Worm (Caenorhabditis elegans) whole organism, L4 larva: ENCODE data around the gene nhr-8.

Experiments
- F10B5.3 ChIP-seq: sonication (generic microtip); optimal IDR thresholded peaks from 2 replicates; lab custom pipeline; 2016; ENCODE audit warnings: mild to moderate bottlenecking, missing genetic modification characterization, missing compliant biosample characterization
- aha-1 ChIP-seq: fragments of 150-350 bp; peaks from one replicate; lab custom pipeline; 2014; ENCODE audit warnings: missing biosample characterization, missing genetic modification characterization
- ceh-82 ChIP-seq: sonication (generic microtip); optimal IDR thresholded peaks from 2 replicates; lab custom pipeline; 2017; ENCODE audit warnings: missing biosample characterization, missing genetic modification characterization
- daf-16 ChIP-seq, 3 experiments: sonication (generic microtip); optimal IDR thresholded peaks; 2 replicates each; lab custom pipeline; 2016 to 2017; ENCODE audit warnings: missing genetic modification characterization in 3 of 3, missing genetic modification reagents in 3 of 3, mild to moderate bottlenecking in 2 of 3, missing compliant biosample characterization in 2 of 3, missing biosample characterization in 1 of 3, moderate library complexity in 1 of 3
- dpl-1 ChIP-seq: fragments of 150-350 bp; optimal IDR thresholded peaks from 2 replicates; lab custom pipeline; 2014; ENCODE audit warnings: missing biosample characterization, missing genetic modification reagents, missing genetic modification characterization
- dve-1 ChIP-seq: sonication (generic microtip); optimal IDR thresholded peaks from 2 replicates; lab custom pipeline; 2017; ENCODE audit warnings: antibody characterized with exemption, mild to moderate bottlenecking, missing genetic modification characterization, missing compliant biosample characterization; ENCODE audit not compliant: insufficient read depth
- gei-8 ChIP-seq: fragments of 200-800 bp; sonication (Bioruptor generic); optimal IDR thresholded peaks from 2 replicates; lab custom pipeline; 2018; ENCODE audit warnings: mild to moderate bottlenecking, missing genetic modification characterization, missing compliant biosample characterization
- hif-1 ChIP-seq, 2 experiments: sonication (generic microtip); optimal IDR thresholded peaks; 2 replicates each; lab custom pipeline; 2016 to 2017; ENCODE audit warnings: missing compliant biosample characterization in 2 of 2, missing genetic modification characterization in 2 of 2, missing genetic modification reagents in 2 of 2, missing genotype in 2 of 2, mild to moderate bottlenecking in 1 of 2
- hlh-11 ChIP-seq: fragments of 200-800 bp; sonication (Bioruptor generic); optimal IDR thresholded peaks from 2 replicates; lab custom pipeline; 2018; ENCODE audit warnings: mild to moderate bottlenecking, missing genetic modification characterization, missing compliant biosample characterization
- lim-7 ChIP-seq: fragments of 200-800 bp; sonication (Bioruptor generic); IDR thresholded peaks from 2 replicates; pipeline ENCODE4 v1.3.6; 2022; ENCODE audit warnings: missing genetic modification characterization, missing compliant biosample characterization
- lin-29 ChIP-seq: fragments of 200-800 bp; sonication (Bioruptor generic); IDR thresholded peaks from 2 replicates; pipeline ENCODE4 v1.3.6; 2022; ENCODE audit warnings: missing genetic modification reagents, missing genetic modification characterization, missing compliant biosample characterization
- lin-38 ChIP-seq: fragments of 200-800 bp; sonication (Bioruptor generic); IDR thresholded peaks from 2 replicates; pipeline ENCODE4 v1.3.6; 2022; ENCODE audit warnings: missing genetic modification reagents, missing genetic modification characterization, missing compliant biosample characterization
- mdt-29 ChIP-seq: fragments of 200-800 bp; sonication (Bioruptor generic); IDR thresholded peaks from 2 replicates; pipeline ENCODE4 v1.3.6; 2022; ENCODE audit warnings: missing genetic modification reagents, missing genetic modification characterization, missing compliant biosample characterization
- mep-1 ChIP-seq: fragments of 150-350 bp; sonication (generic microtip); optimal IDR thresholded peaks from 3 replicates; lab custom pipeline; 2014; ENCODE audit warnings: missing biosample characterization, missing genetic modification characterization
- mxl-3 ChIP-seq: fragments of 200-800 bp; sonication (Bioruptor generic); optimal IDR thresholded peaks from 2 replicates; lab custom pipeline; 2018; ENCODE audit warnings: mild to moderate bottlenecking, missing genetic modification characterization, missing compliant biosample characterization
- nhr-102 ChIP-seq: sonication (generic microtip); optimal IDR thresholded peaks from 2 replicates; lab custom pipeline; 2016; ENCODE audit warnings: mild to moderate bottlenecking, missing genetic modification characterization, moderate library complexity, missing compliant biosample characterization
- nhr-28 ChIP-seq: fragments of 150-350 bp; optimal IDR thresholded peaks from 2 replicates; lab custom pipeline; 2014; ENCODE audit warnings: missing biosample characterization, missing genetic modification characterization
- nhr-48 ChIP-seq: sonication (generic microtip); optimal IDR thresholded peaks from 2 replicates; lab custom pipeline; 2016; ENCODE audit warnings: mild to moderate bottlenecking, missing genetic modification characterization, missing compliant biosample characterization
- nhr-77 ChIP-seq: fragments of 150-350 bp; optimal IDR thresholded peaks from 2 replicates; lab custom pipeline; 2014; ENCODE audit warnings: missing biosample characterization, missing genetic modification characterization
- php-3 ChIP-seq: fragments of 200-800 bp; sonication (Bioruptor generic); IDR thresholded peaks from 2 replicates; pipeline ENCODE4 v1.3.6; 2022; ENCODE audit warnings: missing genetic modification reagents, missing genetic modification characterization, missing compliant biosample characterization
- pqm-1 ChIP-seq: sonication (generic microtip); optimal IDR thresholded peaks from 2 replicates; lab custom pipeline; 2017; ENCODE audit warnings: missing biosample characterization, missing genetic modification characterization
- saeg-2 ChIP-seq: fragments of 200-800 bp; sonication (Bioruptor generic); IDR thresholded peaks from 2 replicates; pipeline ENCODE4 v1.3.6; 2022; ENCODE audit warnings: missing genetic modification reagents, missing genetic modification characterization, missing compliant biosample characterization
- sdz-12 ChIP-seq: fragments of 200-800 bp; sonication (Bioruptor generic); optimal IDR thresholded peaks from 2 replicates; lab custom pipeline; 2018; ENCODE audit warnings: mild to moderate bottlenecking, missing genetic modification characterization, missing compliant biosample characterization
- snpc-4 ChIP-seq: fragments of 150-350 bp; optimal IDR thresholded peaks from 2 replicates; lab custom pipeline; 2014; ENCODE audit warnings: missing biosample characterization, missing genetic modification characterization
- spr-1 ChIP-seq: sonication (generic microtip); optimal IDR thresholded peaks from 2 replicates; lab custom pipeline; 2016; ENCODE audit warnings: mild to moderate bottlenecking, missing genetic modification characterization, missing compliant biosample characterization
- tra-1 ChIP-seq: fragments of 200-800 bp; sonication (Bioruptor generic); IDR thresholded peaks from 2 replicates; pipeline ENCODE4 v1.3.6; 2022; ENCODE audit warnings: missing genetic modification reagents, missing genetic modification characterization, missing compliant biosample characterization
- unc-62 ChIP-seq, 3 experiments: fragments of 150-350 bp in 1 of 3; sonication (generic microtip); optimal IDR thresholded peaks in 2 of 3; peaks in 1 of 3; 1 replicate in 1 of 3; 2 replicates in 2 of 3; lab custom pipeline; 2014 to 2017; ENCODE audit warnings: missing biosample characterization in 3 of 3, missing genetic modification characterization in 3 of 3, missing genetic modification reagents in 3 of 3, missing genotype in 1 of 3
- zag-1 ChIP-seq: fragments of 150-350 bp; optimal IDR thresholded peaks from 2 replicates; lab custom pipeline; 2014; ENCODE audit warnings: missing biosample characterization, missing genetic modification characterization
- zfp-3 ChIP-seq: fragments of 200-800 bp; sonication (Bioruptor generic); conservative IDR thresholded peaks from 2 replicates; pipeline ENCODE4 v1.3.6; 2022; ENCODE audit warnings: missing genetic modification reagents, missing genetic modification characterization, missing compliant biosample characterization

The nhr-8 gene

ce11 chrIV:7712252-7712651 lies 1.5 kb downstream of the nhr-8 start:
- TF ChIP-seq dve-1 (tag; lab: Kevin White, UChicago) (peak; percentile 39), mep-1 (tag; lab: Kevin White, UChicago) (no peak), hlh-11 (peak; percentile 6), nhr-28 (tag; lab: Kevin White, UChicago) (peak; percentile 3), tra-1 (no peak), pqm-1 (tag; lab: Kevin White, UChicago) (peak; percentile 3), daf-16 (GFP tag; optimal IDR thresholded peaks at IDR 0.05; lab: Kevin White, UChicago) (no peak), daf-16 (tag; optimal IDR thresholded peaks at IDR 0.05; lab: Kevin White, UChicago) (peak; percentile 13), lin-38 (GFP tag; lab: Robert Waterston, UW) (no peak), aha-1 (tag; lab: Kevin White, UChicago) (peak; percentile 93)

ce11 chrIV:7717916-7718315 lies 7.1 kb downstream of the nhr-8 start, which contains the start of gene F33D4.6:
F33D4.6 (minus strand) TSS chrIV:7718016.
- TF ChIP-seq lim-7 (no peak), spr-1 (tag; lab: Kevin White, UChicago) (no peak), ceh-82 (tag; lab: Kevin White, UChicago) (no peak), nhr-102 (no peak), hif-1 (tag; optimal IDR thresholded peaks at IDR 0.05; lab: Kevin White, UChicago) (no peak), mxl-3 (GFP tag; lab: Kevin White, UChicago) (no peak), mdt-29 (no peak), gei-8 (GFP tag; lab: Kevin White, UChicago) (no peak), zfp-3 (GFP tag; lab: Robert Waterston, UW) (no peak), saeg-2 (GFP tag; lab: Robert Waterston, UW) (no peak), sdz-12 (GFP tag; lab: Kevin White, UChicago) (no peak), nhr-48 (no peak), dve-1 (tag; lab: Kevin White, UChicago) (no peak)
- TF ChIP-seq, all 104 proteins: peak for 0

- TF ChIP-seq daf-16 (GFP tag; optimal IDR thresholded peaks at IDR 0.05; lab: Kevin White, UChicago) (peak in 1 of 2 experiments; percentile 78), daf-16 (tag; optimal IDR thresholded peaks at IDR 0.05; lab: Kevin White, UChicago) (no peak), nhr-77 (tag; lab: Kevin White, UChicago) (no peak)
These were observed 12.0 kb downstream of the nhr-8 start, which contains the start of gene C50F7.6 for ce11 chrIV:7722806-7723205. C50F7.6 (minus strand) TSS chrIV:7723199.

- TF ChIP-seq unc-62 (GFP tag; optimal IDR thresholded peaks at IDR 0.05 in 1 of 2; lab: Kevin White, UChicago) (peak in 1 of 2 experiments; percentile 7), unc-62 (tag; optimal IDR thresholded peaks at IDR 0.05; lab: Kevin White, UChicago) (no peak), saeg-2 (GFP tag; lab: Robert Waterston, UW) (no peak)
These were observed 12.8 kb downstream of the nhr-8 start for ce11 chrIV:7723555-7723954.

ce11 chrIV:7724912-7725311 lies 14.1 kb downstream of the nhr-8 start:
- no peak for TF ChIP-seq zag-1 (tag; lab: Kevin White, UChicago)
- TF ChIP-seq lin-29: no peak
- TF ChIP-seq aha-1 (tag; lab: Kevin White, UChicago): peak; percentile 69
- peak in 1 of 2 experiments; percentile 14 for TF ChIP-seq unc-62 (GFP tag; optimal IDR thresholded peaks at IDR 0.05 in 1 of 2; lab: Kevin White, UChicago)
- TF ChIP-seq unc-62 (tag; optimal IDR thresholded peaks at IDR 0.05; lab: Kevin White, UChicago): no peak

ce11 chrIV:7726325-7726724 lies 15.5 kb downstream of the nhr-8 start, which contains the start of gene C50F7.5:
C50F7.5 (plus strand) TSS chrIV:7726719.
- TF ChIP-seq dpl-1 (GFP tag; lab: Kevin White, UChicago) (no peak), pqm-1 (tag; lab: Kevin White, UChicago) (peak; percentile 68), dve-1 (tag; lab: Kevin White, UChicago) (peak; percentile 40), F10B5.3 (no peak), php-3 (GFP tag; lab: Robert Waterston, UW) (no peak), snpc-4 (tag; lab: Kevin White, UChicago) (no peak)
